Fruit fly (Drosophila melanogaster) whole organism, pupa: Measurements from ENCODE around the gene CG18764.

Experiments used
- CG13204 ChIP-seq: fragments of 200-800 bp; sonication (Bioruptor generic); optimal IDR thresholded peaks from 2 replicates; lab custom pipeline; 2018; ENCODE audit warnings: missing biosample characterization, mild to moderate bottlenecking, missing genetic modification characterization, moderate library complexity
- CG17806 ChIP-seq: fragments of 200-800 bp; sonication (Bioruptor generic); optimal IDR thresholded peaks from 2 replicates; lab custom pipeline; 2018; ENCODE audit warnings: missing biosample characterization, mild to moderate bottlenecking, missing genetic modification characterization, moderate library complexity
- CG32121 ChIP-seq: fragments of 200-800 bp; sonication (Bioruptor generic); IDR thresholded peaks from 2 replicates; pipeline ENCODE4 v1.3.6; 2022; ENCODE audit warnings: missing biosample characterization, missing genetic modification characterization
- CG34367 ChIP-seq: fragments of 200-800 bp; sonication (Bioruptor generic); optimal IDR thresholded peaks from 2 replicates; lab custom pipeline; 2018; ENCODE audit warnings: missing biosample characterization, mild to moderate bottlenecking, missing genetic modification characterization
- CG8301 ChIP-seq: fragments of 200-800 bp; sonication (Bioruptor generic); optimal IDR thresholded peaks from 2 replicates; lab custom pipeline; 2018; ENCODE audit warnings: missing biosample characterization, mild to moderate bottlenecking, missing genetic modification characterization
- Pif1B ChIP-seq: fragments of 200-800 bp; sonication (Bioruptor generic); optimal IDR thresholded peaks from 3 replicates; lab custom pipeline; 2016; ENCODE audit warnings: missing biosample characterization, missing genetic modification characterization
- fd96Ca ChIP-seq: fragments of 200-800 bp; sonication (Bioruptor generic); IDR thresholded peaks from 3 replicates; pipeline ENCODE4 v1.3.6; 2022; ENCODE audit warnings: missing biosample characterization, missing genetic modification characterization

dm6 chr3R:11578645-11579044 is 48.0 kb upstream of the CG18764 start, which contains the start of the genes CG6790 and CG5342:
- TF ChIP-seq Pif1B (GFP tag; lab: Kevin White, UChicago): no peak
- no peak for TF ChIP-seq CG34367
- no peak for TF ChIP-seq CG17806 (tag; lab: Kevin White, UChicago)
- no peak for TF ChIP-seq CG13204 (GFP tag; lab: Kevin White, UChicago)
- TF ChIP-seq fd96Ca (GFP tag; lab: Robert Waterston, UW): no peak
- TF ChIP-seq CG8301 (tag; lab: Kevin White, UChicago): no peak
- no peak for TF ChIP-seq CG32121 (GFP tag; lab: Robert Waterston, UW)
